Fruit fly (Drosophila melanogaster) whole organism, wandering third instar larva: Measurements from ENCODE around the gene CG43673.

ENCODE experiments used
- Abd-B ChIP-seq: fragments of >200 bp; optimal IDR thresholded peaks from 2 replicates; lab custom pipeline; 2017; ENCODE audit warnings: missing biosample characterization, missing genetic modification characterization
- CG32264 ChIP-seq: fragments of 200-800 bp; sonication (Bioruptor generic); optimal IDR thresholded peaks from 2 replicates; lab custom pipeline; 2016; ENCODE audit warnings: missing biosample characterization, missing genetic modification characterization
- CG9705 ChIP-seq: fragments of 200-800 bp; sonication (Bioruptor generic); optimal IDR thresholded peaks from 2 replicates; lab custom pipeline; 2018; ENCODE audit warnings: missing biosample characterization, mild to moderate bottlenecking, missing genetic modification characterization
- CrebA ChIP-seq: fragments of 200-800 bp; sonication (Bioruptor generic); optimal IDR thresholded peaks from 2 replicates; lab custom pipeline; 2016; ENCODE audit warnings: missing biosample characterization, mild to moderate bottlenecking, missing genetic modification characterization, borderline replicate concordance
- Dfd ChIP-seq: fragments of >200 bp; optimal IDR thresholded peaks from 2 replicates; lab custom pipeline; 2017; ENCODE audit warnings: missing biosample characterization, missing genetic modification characterization
- Dif ChIP-seq: fragments of 200-275, 200-300 bp; sonication (Bioruptor generic); optimal IDR thresholded peaks from 2 replicates; lab custom pipeline; 2018; ENCODE audit warnings: missing biosample characterization, missing genetic modification characterization; ENCODE audit not compliant: partially characterized antibody
- GATAd ChIP-seq: sonication (Bioruptor generic); optimal IDR thresholded peaks from 2 replicates; lab custom pipeline; 2016; ENCODE audit warnings: missing biosample characterization, missing genetic modification characterization
- HLH106 ChIP-seq: fragments of 200-800 bp; optimal IDR thresholded peaks from 3 replicates; lab custom pipeline; 2019; ENCODE audit warnings: missing biosample characterization, mild to moderate bottlenecking, missing genetic modification characterization, moderate library complexity
- Hnf4 ChIP-seq: fragments of 200-800 bp; sonication (Bioruptor generic); optimal IDR thresholded peaks from 2 replicates; lab custom pipeline; 2016; ENCODE audit warnings: missing biosample characterization, mild to moderate bottlenecking, missing genetic modification characterization
- Hr78 ChIP-seq: fragments of >200 bp; optimal IDR thresholded peaks from 2 replicates; lab custom pipeline; 2017; ENCODE audit warnings: missing biosample characterization, missing genetic modification characterization
- Hr83 ChIP-seq: fragments of 200-300 bp; sonication (Bioruptor generic); optimal IDR thresholded peaks from 2 replicates; lab custom pipeline; 2016; ENCODE audit warnings: missing biosample characterization, mild to moderate bottlenecking, missing genetic modification characterization, moderate library complexity; ENCODE audit not compliant: poor library complexity, severe bottlenecking
- Jra ChIP-seq: sonication (Bioruptor generic); optimal IDR thresholded peaks from 2 replicates; lab custom pipeline; 2016; ENCODE audit warnings: missing biosample characterization, missing genetic modification characterization
- Mio ChIP-seq: sonication (Bioruptor generic); optimal IDR thresholded peaks from 2 replicates; lab custom pipeline; 2016; ENCODE audit warnings: missing biosample characterization, missing genetic modification characterization
- Myc ChIP-seq: fragments of >200 bp; optimal IDR thresholded peaks from 2 replicates; lab custom pipeline; 2017
- N ChIP-seq: fragments of >200 bp; optimal IDR thresholded peaks from 2 replicates; lab custom pipeline; 2018; ENCODE audit warnings: missing biosample characterization, missing external identifiers, missing genetic modification characterization
- OdsH ChIP-seq: fragments of 200-800 bp; sonication (Bioruptor generic); optimal IDR thresholded peaks from 2 replicates; lab custom pipeline; 2016; ENCODE audit warnings: missing biosample characterization, mild to moderate bottlenecking, missing genetic modification characterization
- Rel ChIP-seq, 2 experiments: fragments of 200-800 bp; sonication (Bioruptor generic) in 1 of 2; optimal IDR thresholded peaks; 2 replicates in 1 of 2; 3 replicates in 1 of 2; lab custom pipeline; 2016 to 2019; ENCODE audit warnings: mild to moderate bottlenecking in 2 of 2, missing biosample characterization in 2 of 2, missing genetic modification characterization in 2 of 2, moderate library complexity in 1 of 2
- Sp1 ChIP-seq: fragments of 200-800 bp; sonication (Bioruptor generic); optimal IDR thresholded peaks from 3 replicates; lab custom pipeline; 2019; ENCODE audit warnings: missing biosample characterization, mild to moderate bottlenecking, missing genetic modification characterization, moderate library complexity
- Vsx2 ChIP-seq: fragments of 200-300, 225-300 bp; sonication (Bioruptor generic); optimal IDR thresholded peaks from 2 replicates; lab custom pipeline; 2018; ENCODE audit warnings: missing biosample characterization, missing genetic modification characterization; ENCODE audit not compliant: partially characterized antibody
- br ChIP-seq: fragments of 200-800 bp; sonication (Bioruptor generic); optimal IDR thresholded peaks from 2 replicates; lab custom pipeline; 2016; ENCODE audit warnings: missing biosample characterization, missing genetic modification characterization
- brk ChIP-seq: fragments of 200-800 bp; sonication (Bioruptor generic); optimal IDR thresholded peaks from 2 replicates; lab custom pipeline; 2016; ENCODE audit warnings: missing biosample characterization, mild to moderate bottlenecking, missing genetic modification characterization
- dl ChIP-seq, 2 experiments: fragments of 175-275, 200-275 bp in 1 of 2; fragments of 200-275 bp in 1 of 2; sonication (Bioruptor generic); optimal IDR thresholded peaks; lab custom pipeline; 2018; ENCODE audit warnings: mild to moderate bottlenecking in 2 of 2, missing biosample characterization in 2 of 2, missing genetic modification characterization in 2 of 2, moderate library complexity in 2 of 2; ENCODE audit not compliant: partially characterized antibody in 2 of 2, insufficient read depth in 1 of 2
- dmrt93B ChIP-seq: fragments of 200-800 bp; sonication (Bioruptor generic); optimal IDR thresholded peaks from 2 replicates; lab custom pipeline; 2018; ENCODE audit warnings: missing biosample characterization, mild to moderate bottlenecking, missing genetic modification characterization
- dsf ChIP-seq: sonication (Bioruptor generic); optimal IDR thresholded peaks from 2 replicates; lab custom pipeline; 2016; ENCODE audit warnings: missing biosample characterization, missing genetic modification characterization, borderline replicate concordance
- ey ChIP-seq: fragments of 200-800 bp; sonication (Bioruptor generic); optimal IDR thresholded peaks from 2 replicates; lab custom pipeline; 2016; ENCODE audit warnings: missing biosample characterization, missing genetic modification characterization
- foxo ChIP-seq, 2 experiments: fragments of 200-800 bp; sonication (Bioruptor generic); optimal IDR thresholded peaks; 2 replicates in 1 of 2; 3 replicates in 1 of 2; lab custom pipeline; 2016 to 2017; ENCODE audit warnings: missing biosample characterization in 2 of 2, missing genetic modification characterization in 2 of 2
- fru ChIP-seq: fragments of 200-800 bp; sonication (Bioruptor generic); optimal IDR thresholded peaks from 3 replicates; lab custom pipeline; 2016; ENCODE audit warnings: missing biosample characterization, mild to moderate bottlenecking, missing genetic modification characterization
- h ChIP-seq: fragments of 200-800 bp; sonication (Bioruptor generic); optimal IDR thresholded peaks from 3 replicates; lab custom pipeline; 2016; ENCODE audit warnings: missing biosample characterization, mild to moderate bottlenecking, missing genetic modification characterization
- jim ChIP-seq: fragments of 175-275, 200-325 bp; sonication (Bioruptor generic); optimal IDR thresholded peaks from 2 replicates; lab custom pipeline; 2016; ENCODE audit warnings: missing biosample characterization, mild to moderate bottlenecking, missing genetic modification characterization
- lola ChIP-seq: fragments of >200 bp; optimal IDR thresholded peaks from 2 replicates; lab custom pipeline; 2017; ENCODE audit warnings: missing biosample characterization, missing genetic modification characterization
- pan ChIP-seq: fragments of >200 bp; optimal IDR thresholded peaks from 2 replicates; lab custom pipeline; 2017
- psq ChIP-seq: fragments of 200-800 bp; sonication (Bioruptor generic); optimal IDR thresholded peaks from 3 replicates; lab custom pipeline; 2017; ENCODE audit warnings: missing biosample characterization, mild to moderate bottlenecking, missing genetic modification characterization, moderate library complexity
- rgr ChIP-seq: fragments of 200-800 bp; sonication (Bioruptor generic); optimal IDR thresholded peaks from 3 replicates; lab custom pipeline; 2016; ENCODE audit warnings: missing biosample characterization, mild to moderate bottlenecking, missing genetic modification characterization
- sage ChIP-seq: fragments of 200-800 bp; sonication (Bioruptor generic); optimal IDR thresholded peaks from 2 replicates; lab custom pipeline; 2016; ENCODE audit warnings: missing biosample characterization, mild to moderate bottlenecking, missing genetic modification characterization
- sv ChIP-seq: fragments of 200-800 bp; sonication (Bioruptor generic); optimal IDR thresholded peaks from 3 replicates; lab custom pipeline; 2016; ENCODE audit warnings: missing biosample characterization, missing genetic modification characterization
- tai ChIP-seq: sonication (Bioruptor generic); optimal IDR thresholded peaks from 2 replicates; lab custom pipeline; 2016; ENCODE audit warnings: missing biosample characterization, missing genetic modification characterization
- usp ChIP-seq: fragments of >200 bp; optimal IDR thresholded peaks from 2 replicates; lab custom pipeline; 2017; ENCODE audit warnings: missing biosample characterization, missing genetic modification characterization
- woc ChIP-seq: sonication (Bioruptor generic); optimal IDR thresholded peaks from 2 replicates; lab custom pipeline; 2016; ENCODE audit warnings: missing biosample characterization, mild to moderate bottlenecking, missing genetic modification characterization

The CG43673 gene

DNA sequence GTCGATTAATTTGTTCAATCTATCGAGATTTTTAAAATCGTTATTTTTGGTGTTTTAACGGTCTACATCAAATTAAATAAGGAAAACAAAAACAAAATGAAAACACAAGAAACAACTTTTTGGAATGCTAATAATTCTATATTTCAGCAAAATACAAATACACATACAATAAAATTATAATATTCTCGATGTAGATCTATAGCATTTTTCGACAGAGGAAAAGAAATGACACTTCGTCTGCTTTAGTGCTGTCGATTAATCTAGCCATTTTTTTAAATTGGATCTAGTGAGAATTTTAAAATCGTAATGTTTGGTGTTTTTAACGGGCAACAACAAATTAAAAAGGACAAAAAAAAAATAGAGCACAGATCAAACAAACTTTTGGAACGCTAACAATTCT, 41.8 kb upstream of the CG43673 start, which contains the start of gene Arp6:
Arp6 (minus strand) TSS at position 11 of the 400 bp plus-strand sequence.
- TF ChIP-seq Myc (lab: Kevin White, UChicago): peak; percentile 81
- TF ChIP-seq HLH106 (tag; lab: Kevin White, UChicago): peak; percentile 5
- no peak for TF ChIP-seq usp (GFP tag; lab: Kevin White, UChicago)
- TF ChIP-seq woc (GFP tag; lab: Kevin White, UChicago): peak; percentile 37
- TF ChIP-seq, all 38 proteins: peak for 3

dm6 chrX:15738890-15739550, 39.9 kb upstream of the CG43673 start, which contains the start of the genes CG11679 and CG8206:
CG11679 (minus strand) TSS chrX:15738954.
CG8206 (plus strand) TSS chrX:15739230.
- TF ChIP-seq ey (GFP tag; lab: Kevin White, UChicago) (peak; percentile 36), CG9705 (GFP tag; lab: Kevin White, UChicago) (peak; percentile 61), woc (GFP tag; lab: Kevin White, UChicago) (peak; percentile 86), psq (GFP tag; lab: Kevin White, UChicago) (peak; percentile 43), Jra (no peak), rgr (peak; percentile 61), Hnf4 (GFP tag; lab: Kevin White, UChicago) (no peak), fru (GFP tag; lab: Kevin White, UChicago) (peak; percentile 62), lola (no peak), h (GFP tag; lab: Kevin White, UChicago) (peak; percentile 63), Rel (GFP tag; optimal IDR thresholded peaks at IDR 0.05; lab: Kevin White, UChicago) (no peak), Rel (tag; optimal IDR thresholded peaks at IDR 0.05; lab: Kevin White, UChicago) (peak; percentile 61), Myc (lab: Kevin White, UChicago) (peak; percentile 97), br (GFP tag; lab: Kevin White, UChicago) (peak; percentile 37), Sp1 (GFP tag; lab: Kevin White, UChicago) (peak; percentile 55), dl (GFP tag; optimal IDR thresholded peaks at IDR 0.05; lab: Kevin White, UChicago; ENCODE audit: insufficient read depth in 1 of 2, partially characterized antibody in 2 of 2) (no peak), OdsH (peak; percentile 31), HLH106 (tag; lab: Kevin White, UChicago) (peak; percentile 78), CrebA (GFP tag; lab: Kevin White, UChicago) (no peak), dsf (no peak), foxo (GFP tag; optimal IDR thresholded peaks at IDR 0.05; lab: Kevin White, UChicago) (peak in 1 of 2 experiments; percentile 72), sage (GFP tag; lab: Kevin White, UChicago) (no peak)

DNA sequence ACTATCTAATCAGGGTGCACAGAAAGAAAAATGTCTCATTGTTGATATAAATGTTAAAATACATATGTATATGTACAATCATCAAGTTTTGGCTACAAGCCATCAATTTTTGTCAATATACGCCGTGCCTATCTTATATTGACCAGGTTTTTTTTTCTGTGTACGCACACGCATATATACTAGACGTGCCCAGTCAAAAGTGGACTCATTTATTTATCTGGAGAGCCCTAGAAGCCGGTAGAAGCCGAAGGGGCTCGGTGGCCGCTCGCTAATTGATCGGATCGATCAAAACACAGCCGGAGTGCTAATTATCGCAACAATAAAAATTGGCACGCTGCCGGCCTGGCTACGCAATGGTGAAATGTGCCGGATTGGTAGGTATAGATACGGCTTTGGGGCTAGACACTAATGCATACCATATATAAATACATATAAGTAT, 38.6 kb upstream of the CG43673 start:
- TF ChIP-seq Hr78 (GFP tag; lab: Kevin White, UChicago) (no peak), CG9705 (GFP tag; lab: Kevin White, UChicago) (no peak), sage (GFP tag; lab: Kevin White, UChicago) (no peak), ey (GFP tag; lab: Kevin White, UChicago) (peak; percentile 84), Dfd (GFP tag; lab: Kevin White, UChicago) (no peak), tai (GFP tag; lab: Kevin White, UChicago) (no peak), usp (GFP tag; lab: Kevin White, UChicago) (no peak), br (GFP tag; lab: Kevin White, UChicago) (peak; percentile 86), woc (GFP tag; lab: Kevin White, UChicago) (peak; percentile 52), Jra (peak; percentile 74), Dif (GFP tag; lab: Kevin White, UChicago) (no peak), Hr83 (GFP tag; lab: Kevin White, UChicago) (peak; percentile 14), rgr (peak; percentile 82), Myc (lab: Kevin White, UChicago) (no peak), fru (GFP tag; lab: Kevin White, UChicago) (peak; percentile 85), lola (no peak), CrebA (GFP tag; lab: Kevin White, UChicago) (no peak), Abd-B (GFP tag; lab: Kevin White, UChicago) (no peak), Vsx2 (no peak), dl (GFP tag; optimal IDR thresholded peaks at IDR 0.05; lab: Kevin White, UChicago; ENCODE audit: insufficient read depth in 1 of 2, partially characterized antibody in 2 of 2) (no peak), Hnf4 (GFP tag; lab: Kevin White, UChicago) (peak; percentile 84), brk (no peak), Sp1 (GFP tag; lab: Kevin White, UChicago) (peak; percentile 84), h (GFP tag; lab: Kevin White, UChicago) (peak; percentile 97), dmrt93B (no peak), pan (lab: Kevin White, UChicago) (no peak), OdsH (peak; percentile 82), psq (GFP tag; lab: Kevin White, UChicago) (peak; percentile 61), N (GFP tag; lab: Kevin White, UChicago) (no peak), foxo (GFP tag; optimal IDR thresholded peaks at IDR 0.05; lab: Kevin White, UChicago) (peak; percentile 49 to 85), sv (GFP tag; lab: Kevin White, UChicago) (peak; percentile 55), jim (GFP tag; lab: Kevin White, UChicago) (no peak), CG32264 (GFP tag; lab: Kevin White, UChicago) (peak; percentile 48), Rel (GFP tag; optimal IDR thresholded peaks at IDR 0.05; lab: Kevin White, UChicago) (no peak), Rel (tag; optimal IDR thresholded peaks at IDR 0.05; lab: Kevin White, UChicago) (peak; percentile 57), Mio (GFP tag; lab: Kevin White, UChicago) (no peak), GATAd (no peak), HLH106 (tag; lab: Kevin White, UChicago) (peak; percentile 77), dsf (no peak)
